Fruit fly (Drosophila melanogaster): ENCODE results near the gene Had1.

Gene Had1

DNA sequence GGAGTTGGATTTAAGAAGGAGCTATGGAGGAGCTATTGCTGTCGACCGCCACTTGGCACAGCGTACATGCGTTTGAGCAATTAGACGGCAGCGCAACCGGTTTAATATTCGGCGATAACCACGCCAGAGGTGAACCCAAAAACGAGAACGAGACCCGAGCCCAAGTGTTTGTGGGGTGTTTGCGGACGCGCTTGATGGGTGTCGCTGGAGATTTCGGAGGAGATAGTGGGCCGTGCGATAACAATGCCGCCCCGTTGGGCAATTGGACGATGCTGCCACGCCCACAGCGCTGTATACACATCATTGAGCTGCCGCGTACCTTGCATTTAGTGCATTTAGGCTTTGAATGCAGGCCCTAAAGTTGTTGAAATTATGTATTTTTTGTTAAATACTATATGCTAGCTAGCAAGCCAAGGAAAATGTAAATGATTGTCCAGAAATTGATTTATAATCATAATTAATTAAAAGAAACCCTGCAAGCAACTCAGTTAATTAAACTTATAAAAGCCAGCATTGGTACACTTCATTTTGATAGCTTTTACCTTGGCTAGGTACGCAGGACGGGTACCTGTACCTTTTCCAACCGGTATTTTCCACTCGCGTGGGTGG, at the start of gene Had1:
Gene Had1 (minus strand): TSS at position 358 of the 609 bp plus-strand sequence.
- no peak for TF ChIP-seq noc (tag; optimal IDR thresholded peaks at IDR 0.05)

DNA sequence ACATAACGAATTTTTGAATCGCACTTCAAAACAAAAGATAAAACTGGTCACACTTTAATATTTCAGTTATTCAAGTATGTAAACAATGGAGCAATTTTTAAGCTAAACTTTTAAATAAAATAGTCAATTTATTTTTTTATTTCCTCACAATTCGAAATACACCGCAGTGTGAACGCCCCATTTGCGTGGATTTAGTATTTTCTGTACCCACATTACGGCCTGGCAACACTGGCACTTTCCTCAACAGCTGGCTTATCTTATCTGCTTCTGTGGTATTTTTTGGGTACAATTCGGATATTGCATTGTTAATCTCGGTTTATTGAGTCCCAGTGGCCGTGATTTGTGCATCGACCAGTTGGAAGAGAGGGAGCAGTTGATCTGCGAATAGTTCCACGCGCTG, 41.6 kb upstream of the Had1 start, which contains the start of gene sl:
Gene sl (plus strand): TSS at position 254 of the 400 bp plus-strand sequence.
- no peak for TF ChIP-seq noc (tag; optimal IDR thresholded peaks at IDR 0.05)

DNA sequence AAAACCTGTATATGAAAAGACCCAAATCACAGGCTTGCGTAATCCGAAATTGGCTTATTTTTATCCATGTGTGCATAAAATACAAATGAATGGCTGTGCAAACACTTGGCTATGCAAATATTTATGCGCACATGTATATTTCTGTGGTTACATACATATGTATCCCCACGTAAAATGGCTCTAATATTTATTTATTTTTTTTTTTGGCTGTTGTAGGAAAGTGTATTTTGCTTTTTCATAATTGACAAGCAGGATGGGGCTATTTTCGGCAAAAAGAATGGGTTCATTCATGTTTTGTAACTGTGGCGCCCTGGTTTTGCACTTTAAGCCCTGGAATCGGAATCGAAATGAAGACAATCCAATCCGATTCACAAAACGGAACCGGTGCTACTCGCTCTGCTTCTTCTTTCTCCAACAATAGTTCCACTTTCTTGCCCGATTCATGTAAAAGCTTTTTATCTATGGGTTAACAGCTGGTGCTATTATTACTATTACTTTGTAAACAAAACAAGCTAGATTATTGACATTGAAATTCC, 26.7 kb upstream of the Had1 start:
- peak; percentile 69 for TF ChIP-seq noc (tag; optimal IDR thresholded peaks at IDR 0.05)

DNA sequence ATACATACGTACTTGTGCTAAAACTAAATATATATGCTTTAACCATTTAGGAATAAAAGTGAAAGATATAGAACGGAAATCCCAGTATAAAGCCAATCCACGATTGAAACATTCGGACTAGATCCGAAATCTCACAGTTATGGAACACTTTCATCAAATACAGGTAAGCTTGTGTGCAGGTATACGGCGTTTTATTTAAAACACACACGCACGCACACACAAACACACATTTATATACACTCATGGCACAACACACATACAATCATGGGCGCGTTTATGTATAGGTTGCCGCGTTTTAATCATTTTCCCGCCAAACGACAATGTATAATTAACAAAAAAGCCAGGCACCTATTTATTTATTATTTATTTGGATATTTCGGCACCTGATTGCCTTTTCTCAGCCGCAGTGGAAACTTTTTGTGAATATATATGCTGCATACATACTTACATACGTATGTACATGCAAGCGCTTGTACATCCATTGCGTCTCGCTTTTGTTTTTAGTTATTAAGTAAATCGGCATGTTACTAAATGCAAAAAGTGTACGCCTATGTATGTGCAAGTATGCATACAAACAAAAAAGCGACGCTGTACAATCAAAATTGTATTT, 25.9 kb upstream of the Had1 start:
- TF ChIP-seq noc (tag; optimal IDR thresholded peaks at IDR 0.05) = no peak

DNA sequence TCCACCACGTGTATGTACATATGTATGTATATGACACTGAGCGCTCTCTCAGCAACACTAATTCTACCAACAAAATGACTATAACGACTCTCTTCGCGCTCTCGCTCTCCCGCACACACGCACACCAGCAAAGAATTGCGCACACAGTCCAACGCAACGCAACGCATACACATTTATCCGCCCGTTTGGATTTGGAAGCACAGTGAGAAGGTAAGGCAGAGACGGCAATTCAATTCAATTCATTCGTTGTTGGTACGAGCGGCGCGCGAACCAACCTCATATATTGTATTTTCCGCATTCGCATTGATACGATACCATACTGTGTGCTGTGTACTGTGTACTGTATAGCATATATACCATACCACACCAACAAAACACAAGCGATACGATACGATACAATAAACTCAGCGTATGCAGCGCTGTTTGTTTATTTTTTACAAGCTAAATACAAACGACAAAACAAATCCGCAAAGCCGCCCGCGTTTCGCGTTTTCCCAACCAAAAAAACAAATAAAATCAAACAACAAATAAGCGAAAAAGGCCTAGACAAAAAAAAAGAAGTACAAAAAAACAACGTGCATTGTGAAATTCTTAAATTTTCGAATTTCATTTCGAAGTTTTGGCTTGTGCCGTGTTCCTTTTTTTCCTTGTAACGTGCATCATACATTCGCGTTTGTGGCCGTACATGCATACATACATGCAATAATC, 25.1 kb upstream of the Had1 start, which contains the start of the genes CG9921 and Dsp1:
Gene CG9921 (minus strand): TSS at position 167 of the 708 bp plus-strand sequence.
Gene Dsp1 (plus strand): TSS at position 179 of the 708 bp plus-strand sequence.
- TF ChIP-seq noc (tag; optimal IDR thresholded peaks at IDR 0.05) = no peak

DNA sequence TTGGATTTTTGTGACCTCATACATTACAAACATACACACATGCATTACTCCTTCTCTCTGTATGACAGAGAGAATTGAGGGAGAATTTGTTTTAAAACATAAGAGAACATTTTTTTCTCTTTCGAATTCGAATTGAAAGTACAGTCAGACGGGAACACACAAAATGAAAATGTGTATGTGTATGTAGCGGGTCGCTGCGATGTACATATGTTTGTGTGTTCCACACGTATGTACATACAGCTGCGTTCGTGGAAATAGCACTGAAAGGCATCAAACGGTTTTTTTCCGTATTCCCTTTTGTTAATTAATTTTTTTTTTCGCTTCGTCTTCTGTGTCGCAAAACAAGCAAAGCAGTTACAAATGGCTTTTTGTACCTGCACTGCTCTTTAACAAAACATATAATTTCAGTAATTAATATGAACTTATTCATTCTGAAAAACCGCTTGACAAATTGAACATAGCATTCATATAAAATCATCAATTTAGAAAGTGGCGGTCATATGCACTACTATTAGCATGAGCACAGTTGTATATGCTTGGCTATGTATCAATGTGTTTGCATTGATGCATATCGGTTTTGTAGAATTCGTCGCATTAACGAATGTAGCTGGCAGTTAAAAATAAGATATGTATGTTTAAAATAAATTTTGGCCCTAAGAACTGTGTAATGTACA, 24.3 kb upstream of the Had1 start:
- TF ChIP-seq noc (tag; optimal IDR thresholded peaks at IDR 0.05) = peak; percentile 98

DNA sequence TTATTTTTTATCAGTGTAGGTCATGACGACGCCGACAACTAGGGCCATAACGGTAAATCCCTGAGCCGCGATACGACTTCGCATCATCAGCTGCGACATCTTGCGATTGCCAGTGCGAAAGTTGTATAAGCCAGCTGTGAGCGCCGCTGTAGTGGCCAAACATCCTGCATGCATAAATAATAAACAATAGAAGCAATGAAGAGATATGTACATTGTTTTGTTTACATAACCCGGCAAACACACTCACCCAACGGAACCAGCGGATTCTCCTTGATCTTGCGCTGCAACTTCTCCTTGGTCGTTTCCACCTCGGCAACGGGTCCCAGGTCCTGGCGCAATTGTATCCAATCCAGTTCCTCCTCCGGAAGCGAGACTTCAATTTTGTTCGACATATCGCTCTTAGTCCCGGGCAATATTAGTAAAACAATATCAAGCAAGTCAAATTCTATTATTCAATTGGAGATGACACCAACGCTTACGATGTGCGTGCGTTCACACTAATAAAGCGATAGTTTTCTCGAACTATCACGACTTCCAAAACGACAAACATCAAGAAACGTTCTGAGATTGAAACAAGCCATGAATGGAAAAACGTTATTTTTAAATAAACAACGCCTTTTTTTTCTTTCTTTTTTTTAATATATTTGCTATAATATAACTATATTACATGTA, 23.2 kb upstream of the Had1 start:
- TF ChIP-seq noc (tag; optimal IDR thresholded peaks at IDR 0.05) = no peak

DNA sequence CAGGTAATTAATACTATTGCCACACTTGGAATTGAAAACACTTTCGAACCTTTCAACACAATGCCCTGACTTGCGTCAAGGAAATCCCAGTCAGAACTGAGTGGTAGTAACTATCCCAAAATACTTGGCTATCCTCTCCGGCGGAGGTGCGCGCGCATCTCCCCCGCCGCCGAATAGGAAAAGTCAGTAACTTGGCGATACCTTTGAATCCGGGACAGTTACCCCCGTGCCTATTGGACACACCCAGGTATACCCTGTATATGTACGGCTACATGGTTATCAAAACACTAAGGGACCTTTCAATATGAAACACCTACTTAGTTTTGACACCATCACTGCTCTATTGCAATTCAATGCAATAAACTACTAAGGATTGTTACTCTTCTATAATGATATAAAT, 22.2 kb upstream of the Had1 start, which contains the start of gene CG9919:
Gene CG9919 (minus strand): TSS at position 101 of the 400 bp plus-strand sequence.
- TF ChIP-seq noc (tag; optimal IDR thresholded peaks at IDR 0.05) = no peak

DNA sequence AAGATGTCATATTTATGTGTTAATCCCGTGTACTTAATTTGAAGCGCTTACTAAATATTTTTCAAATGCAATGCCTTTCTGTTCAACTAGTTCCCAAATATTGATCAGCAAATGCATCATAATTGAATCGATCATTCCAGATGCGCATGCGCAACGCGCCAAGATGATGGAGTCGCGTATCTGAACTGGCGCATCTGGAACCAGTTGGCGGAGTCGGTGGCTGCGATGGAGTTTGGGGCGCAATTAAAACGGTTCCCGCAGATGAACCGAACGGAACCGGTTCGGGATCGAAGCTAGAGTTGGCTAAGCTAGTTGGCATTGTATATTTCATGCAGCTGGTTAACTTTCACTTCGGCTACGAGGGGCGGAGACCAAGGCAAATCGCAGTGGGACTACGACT, 17.0 kb upstream of the Had1 start, which contains the start of gene CalpC:
Gene CalpC (plus strand): TSS at position 292 of the 400 bp plus-strand sequence.
- no peak for TF ChIP-seq noc (tag; optimal IDR thresholded peaks at IDR 0.05)

DNA sequence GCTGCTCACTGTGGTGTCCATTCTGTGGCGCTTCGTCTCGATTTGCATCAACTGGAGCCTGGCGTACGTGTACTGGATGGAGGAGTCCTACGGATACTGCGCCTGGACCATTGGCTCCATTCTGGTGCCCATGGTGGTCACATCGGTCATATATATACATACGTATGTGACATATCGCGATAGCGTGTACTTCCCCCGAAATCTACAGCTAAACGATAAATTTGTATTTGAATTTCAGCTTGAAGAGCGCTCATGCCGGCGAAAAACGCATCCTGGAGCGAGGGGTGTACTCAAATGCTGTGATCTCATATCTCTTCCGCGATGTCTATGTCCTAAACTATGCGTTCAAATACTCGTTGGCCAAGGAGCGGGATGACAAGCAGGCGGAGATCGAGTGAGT, 15.1 kb upstream of the Had1 start:
- TF ChIP-seq noc (tag; optimal IDR thresholded peaks at IDR 0.05) = no peak

DNA sequence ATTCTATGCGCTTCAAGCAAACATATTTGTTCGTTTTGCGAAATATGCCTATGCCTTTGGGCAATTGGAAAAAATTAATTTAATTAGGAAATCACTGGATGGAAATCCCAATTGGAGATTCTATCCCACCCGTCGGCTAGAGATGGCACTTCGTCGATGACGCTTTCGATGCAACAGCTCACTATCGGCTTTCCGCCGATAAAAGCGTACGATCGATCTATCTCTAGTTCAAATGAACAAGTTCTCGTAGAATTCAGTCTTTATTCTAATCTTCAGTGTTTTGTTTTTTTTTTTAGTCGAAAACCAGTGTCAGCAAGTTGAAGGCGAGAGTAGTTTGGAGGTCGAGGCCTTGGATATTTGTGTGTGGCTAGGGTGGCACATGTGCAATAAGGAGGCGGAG, 14.6 kb upstream of the Had1 start, which contains the start of the genes CG9917 and CG32579:
Gene CG9917 (minus strand): TSS at position 169 of the 400 bp plus-strand sequence.
Gene CG32579 (plus strand): TSS at position 224 of the 400 bp plus-strand sequence.
- no peak for TF ChIP-seq noc (tag; optimal IDR thresholded peaks at IDR 0.05)

DNA sequence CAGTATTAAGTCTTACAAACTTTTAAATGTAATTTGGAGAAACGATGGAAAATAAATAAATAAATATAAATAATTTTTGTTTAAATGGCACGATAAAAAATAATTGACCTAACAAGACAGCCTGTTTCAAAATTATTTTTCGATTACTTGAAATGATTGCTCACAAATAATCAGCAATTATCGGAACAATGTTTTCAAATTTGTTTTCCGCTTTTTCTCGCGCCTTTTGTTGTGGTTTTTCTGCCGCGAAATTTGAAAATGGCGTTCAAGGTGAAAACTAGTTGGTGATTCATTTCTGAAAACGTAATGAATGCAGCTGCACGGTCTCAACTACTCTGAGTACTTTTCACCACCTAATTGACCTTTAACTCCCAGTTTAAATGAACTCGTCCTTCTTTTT, 12.6 kb upstream of the Had1 start:
- no peak for TF ChIP-seq noc (tag; optimal IDR thresholded peaks at IDR 0.05)

DNA sequence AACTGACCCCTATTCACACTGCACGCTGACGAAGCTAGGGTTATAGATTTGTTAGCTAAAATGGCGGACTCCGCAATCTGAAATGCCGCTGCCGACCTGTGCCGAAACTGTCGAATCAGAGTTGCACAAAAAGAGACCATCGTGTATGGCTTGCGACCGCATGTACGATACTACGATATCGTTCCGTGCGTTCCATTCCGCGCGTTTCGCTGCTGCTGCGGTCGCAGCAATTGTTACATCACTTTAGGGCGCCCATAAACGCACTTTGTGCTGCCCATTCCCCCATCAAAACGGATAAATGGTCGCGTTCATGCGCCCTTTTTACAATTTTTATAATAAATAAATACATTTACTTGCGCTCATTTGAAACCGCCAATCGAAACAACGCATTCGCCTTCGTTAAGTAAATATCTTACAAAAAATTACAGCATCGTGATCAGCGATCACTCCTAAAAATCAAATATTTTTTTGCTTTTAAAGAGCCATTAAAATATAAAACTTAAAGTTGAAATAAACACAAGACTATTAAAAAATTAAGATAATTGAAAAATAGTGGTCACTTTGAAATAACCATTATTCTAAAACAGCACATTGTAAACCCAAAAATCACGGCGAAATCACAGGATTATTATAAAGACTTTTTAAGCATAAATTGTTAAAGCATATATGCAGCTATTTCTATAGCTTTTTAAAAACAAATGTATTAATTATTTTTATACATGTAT, 11.9 kb upstream of the Had1 start, which contains the start of gene Cyp1:
Gene Cyp1 (minus strand): TSS at position 174 of the 725 bp plus-strand sequence.
- no peak for TF ChIP-seq noc (tag; optimal IDR thresholded peaks at IDR 0.05)

DNA sequence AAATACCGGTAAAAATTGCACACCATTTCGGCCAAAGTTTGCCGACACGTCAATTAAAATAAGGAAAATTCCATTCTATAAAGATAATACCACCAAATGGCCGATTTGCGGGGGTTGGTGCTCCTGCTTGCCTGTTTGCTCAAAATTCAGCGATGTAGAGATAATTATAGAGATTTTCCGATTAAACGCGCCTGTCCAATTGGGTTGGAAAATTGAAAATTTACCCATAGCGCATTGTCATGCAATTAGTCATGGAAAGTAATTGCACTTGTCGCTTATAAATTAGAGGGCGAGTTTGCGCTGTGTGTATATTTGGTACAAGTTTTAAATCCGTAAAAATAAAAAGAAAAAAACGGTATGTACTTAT, 11.1 kb upstream of the Had1 start:
- TF ChIP-seq noc (tag; optimal IDR thresholded peaks at IDR 0.05) = no peak

Data from whole organism, larva.